Fruit fly (Drosophila melanogaster) whole organism, larva: ENCODE data around the gene wus.

ENCODE experiments used
- noc ChIP-seq: fragments of 200-800 bp; sonication (Bioruptor generic); optimal IDR thresholded peaks from 3 replicates; lab custom pipeline; 2019; ENCODE audit warnings: missing biosample characterization, mild to moderate bottlenecking, missing genetic modification characterization, moderate library complexity

wus gene

DNA sequence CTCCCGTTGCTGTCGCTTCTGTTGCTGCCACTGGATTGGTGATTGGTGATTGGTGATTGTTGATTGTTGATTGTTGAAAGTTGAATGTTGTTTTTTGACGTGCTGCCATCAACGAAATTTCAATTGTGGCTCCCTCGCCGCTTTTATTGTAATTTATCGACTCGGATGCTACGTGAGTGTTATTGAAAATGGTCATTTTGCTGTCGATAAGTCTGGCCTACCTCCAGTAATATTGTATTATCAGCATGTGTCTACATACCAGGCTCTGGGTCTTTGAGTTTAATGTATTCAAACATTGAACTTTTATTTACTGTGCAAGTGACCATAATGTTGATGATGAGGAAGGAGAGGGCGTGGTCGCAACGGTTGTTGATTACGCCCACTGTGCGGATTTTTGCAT is 38.2 kb downstream of the wus start:
- no peak for TF ChIP-seq noc (tag; lab: Kevin White, UChicago)

DNA sequence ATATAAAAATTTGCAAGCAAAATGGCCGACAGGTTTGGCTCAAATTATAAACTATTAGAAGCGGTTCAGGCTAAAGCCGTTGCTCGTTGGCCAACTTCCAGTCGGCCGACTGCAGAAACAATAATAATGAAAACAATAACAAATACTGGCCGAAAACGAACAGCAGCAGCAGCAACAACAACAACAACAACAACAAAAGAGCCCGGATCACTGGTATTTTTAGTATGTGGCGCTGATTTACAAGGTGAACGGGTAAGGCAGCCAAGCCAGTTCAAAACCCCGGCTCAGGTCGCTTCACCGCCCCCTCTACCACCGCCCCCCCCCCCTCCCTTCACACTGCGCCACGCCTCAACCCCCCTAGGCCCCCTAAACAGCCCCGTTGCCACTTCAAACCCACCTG is 40.4 kb downstream of the wus start:
- TF ChIP-seq noc (tag; lab: Kevin White, UChicago), result no peak

- TF ChIP-seq noc (tag; lab: Kevin White, UChicago), result no peak
Observed at dm6 chrX:16897087-16897486, 43.6 kb downstream of the wus start, which contains the start of gene CG33252. Gene CG33252 (minus strand): TSS chrX:16897187.

DNA sequence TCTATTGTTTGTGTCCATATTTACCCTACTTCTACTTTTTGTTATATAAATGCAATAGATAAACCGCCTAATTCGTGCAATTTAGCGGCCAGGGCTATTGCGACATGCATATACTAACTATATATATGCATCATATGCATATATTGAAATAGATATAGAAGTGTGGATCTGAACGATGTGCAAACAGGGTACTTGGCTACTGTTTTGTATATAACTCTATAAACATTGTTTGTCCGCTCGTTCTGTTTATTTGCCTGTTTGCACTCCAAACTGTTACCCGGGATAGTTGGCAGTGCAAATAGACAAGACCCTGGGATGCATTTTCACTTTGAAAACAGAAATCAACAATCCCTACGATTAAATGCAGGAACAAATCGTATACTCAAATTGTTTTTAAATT is 47.6 kb downstream of the wus start:
- TF ChIP-seq noc (tag; lab: Kevin White, UChicago), result no peak

DNA sequence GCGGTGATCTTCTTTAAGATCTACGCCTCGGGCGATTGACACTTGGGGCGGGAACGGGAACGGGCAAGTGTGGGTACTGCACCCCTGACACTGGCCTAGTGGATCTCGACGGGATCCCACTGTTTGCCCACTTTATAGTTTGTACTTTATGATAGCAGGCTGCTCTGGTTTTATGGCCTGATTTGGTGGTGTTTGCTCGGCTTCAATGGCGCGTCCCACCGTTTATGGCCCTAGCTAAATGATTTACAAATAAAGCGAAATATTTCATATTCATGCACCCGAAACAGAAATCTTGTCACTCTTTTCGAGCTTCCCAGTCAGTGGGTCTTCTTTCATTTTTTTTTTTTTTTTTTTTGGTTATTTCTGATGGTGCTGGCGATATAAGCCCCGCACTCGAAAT is 50.1 kb downstream of the wus start:
- TF ChIP-seq noc (tag; lab: Kevin White, UChicago), result peak; percentile 74

dm6 chrX:16889510-16889909 is 51.2 kb downstream of the wus start, which contains the start of gene CG13002:
Gene CG13002 (plus strand): TSS chrX:16889810.
- TF ChIP-seq noc (tag; lab: Kevin White, UChicago), result no peak
